Fruit fly (Drosophila melanogaster): ENCODE results near the gene CG15535.

DNA sequence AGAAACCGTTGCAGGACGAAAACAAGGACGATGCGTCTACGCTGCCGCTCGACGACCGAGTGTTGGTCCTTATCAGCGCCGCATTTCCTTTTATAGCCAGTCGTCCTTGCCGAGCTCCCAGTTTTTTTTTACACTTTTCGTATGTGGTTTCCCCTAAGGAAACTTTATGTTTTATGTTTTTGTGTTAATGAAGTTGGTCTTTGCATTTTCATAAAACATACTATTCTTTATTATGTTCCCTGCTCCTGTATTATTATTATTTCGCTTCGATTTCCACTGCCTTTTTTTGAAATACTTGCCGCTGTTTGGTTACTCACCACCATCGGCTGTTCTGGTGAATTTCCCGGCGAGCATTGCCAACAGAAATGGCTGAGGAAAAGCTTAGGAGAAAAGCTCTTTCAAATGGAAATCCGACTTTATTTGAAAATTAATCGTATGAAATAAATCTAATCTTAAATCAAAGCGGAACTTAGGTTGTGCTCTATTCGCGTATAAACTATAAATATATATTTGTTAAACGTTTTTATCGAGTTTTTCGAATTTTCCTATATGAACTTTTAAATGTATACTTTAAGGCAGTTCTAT is 19.9 kb upstream of the CG15535 start, which contains the start of gene CG15537:
- TF ChIP-seq pdm3 (GFP tag; optimal IDR thresholded peaks at IDR 0.05): no peak
- no peak for TF ChIP-seq Eip78C (GFP tag)
- no peak for TF ChIP-seq CG15336 (GFP tag; IDR thresholded peaks at IDR 0.05)
- no peak for TF ChIP-seq lz (GFP tag; optimal IDR thresholded peaks at IDR 0.05)
- TF ChIP-seq CG8632 (GFP tag; optimal IDR thresholded peaks at IDR 0.05): no peak
- no peak for TF ChIP-seq eg (GFP tag; IDR thresholded peaks at IDR 0.05)
- TF ChIP-seq Met (GFP tag; optimal IDR thresholded peaks at IDR 0.05): no peak
- no peak for TF ChIP-seq Lpt (GFP tag; optimal IDR thresholded peaks at IDR 0.05)
- TF ChIP-seq CG8119 (GFP tag; IDR thresholded peaks at IDR 0.05): no peak
